Worm (Caenorhabditis elegans) whole organism, L1 larva: ENCODE measurements around the gene prp-40.
A peak's percentile ranks its signal among the peaks of the same experiment; 100 is the strongest.

Experiments used
- F16B12.6 ChIP-seq: fragments of 150-350 bp; optimal IDR thresholded peaks from 2 replicates; lab custom pipeline; 2014; ENCODE audit warnings: missing biosample characterization, missing genetic modification characterization
- alr-1 ChIP-seq: fragments of 200-800 bp; sonication (Bioruptor generic); optimal IDR thresholded peaks from 2 replicates; lab custom pipeline; 2018; ENCODE audit warnings: borderline replicate concordance, mild to moderate bottlenecking, missing genetic modification characterization, missing compliant biosample characterization
- blmp-1 ChIP-seq: fragments of 150-350 bp; optimal IDR thresholded peaks from 2 replicates; lab custom pipeline; 2014; ENCODE audit warnings: missing biosample characterization, missing genetic modification characterization
- dpl-1 ChIP-seq, 3 experiments: fragments of 150-350 bp in 2 of 3; sonication (generic microtip) in 1 of 3; optimal IDR thresholded peaks; 2 replicates each; lab custom pipeline; 2014 to 2017; ENCODE audit warnings: missing biosample characterization in 3 of 3, missing genetic modification characterization in 3 of 3, missing genetic modification reagents in 3 of 3
- efl-1 ChIP-seq, 4 experiments: fragments of 150-350 bp; optimal IDR thresholded peaks in 3 of 4; peaks in 1 of 4; 1 replicate in 1 of 4; 2 replicates in 3 of 4; lab custom pipeline; 2014; ENCODE audit warnings: missing biosample characterization in 2 of 4, missing genetic modification characterization in 2 of 4, missing genetic modification reagents in 2 of 4
- egl-13 ChIP-seq: sonication (generic microtip); optimal IDR thresholded peaks from 2 replicates; lab custom pipeline; 2016; ENCODE audit warnings: missing genotype, missing genetic modification reagents, missing genetic modification characterization, missing compliant biosample characterization
- egl-27 ChIP-seq, 2 experiments: fragments of 150-350 bp in 1 of 2; sonication (generic microtip); optimal IDR thresholded peaks; 3 replicates each; lab custom pipeline; 2017 to 2018; ENCODE audit warnings: missing biosample characterization in 2 of 2, missing genetic modification characterization in 2 of 2, missing genetic modification reagents in 2 of 2
- elt-3 ChIP-seq, 6 experiments: fragments of 150-350 bp in 1 of 6; sonication (generic microtip); optimal IDR thresholded peaks; 2 replicates each; lab custom pipeline; 2017 to 2018; ENCODE audit warnings: missing biosample characterization in 6 of 6, missing genetic modification characterization in 6 of 6, inconsistent platforms in 1 of 6
- ets-5 ChIP-seq: fragments of 200-800 bp; sonication (Bioruptor generic); IDR thresholded peaks from 2 replicates; pipeline ENCODE4 v1.3.6; 2022; ENCODE audit warnings: missing genetic modification characterization, missing compliant biosample characterization
- fkh-10 ChIP-seq: sonication (generic microtip); optimal IDR thresholded peaks from 2 replicates; lab custom pipeline; 2017; ENCODE audit warnings: missing biosample characterization, missing genetic modification reagents, missing genetic modification characterization
- fkh-4 ChIP-seq: sonication (generic microtip); optimal IDR thresholded peaks from 2 replicates; lab custom pipeline; 2016; ENCODE audit warnings: missing compliant biosample characterization, missing genetic modification characterization, borderline replicate concordance
- fkh-8 ChIP-seq: sonication (generic microtip); optimal IDR thresholded peaks from 2 replicates; lab custom pipeline; 2016; ENCODE audit warnings: mild to moderate bottlenecking, missing genetic modification characterization, missing compliant biosample characterization
- grh-1 ChIP-seq: fragments of 200-800 bp; sonication (Bioruptor generic); IDR thresholded peaks from 2 replicates; pipeline ENCODE4 v1.3.6; 2022; ENCODE audit warnings: missing genetic modification reagents, missing genetic modification characterization, missing compliant biosample characterization
- irx-1 ChIP-seq: sonication (generic microtip); optimal IDR thresholded peaks from 2 replicates; lab custom pipeline; 2016; ENCODE audit warnings: missing genetic modification characterization, missing compliant biosample characterization
- jun-1 ChIP-seq: fragments of 150-350 bp; optimal IDR thresholded peaks from 2 replicates; lab custom pipeline; 2014; ENCODE audit warnings: missing biosample characterization, missing genetic modification reagents, missing genetic modification characterization
- lin-13 ChIP-seq: fragments of 150-350 bp; optimal IDR thresholded peaks from 2 replicates; lab custom pipeline; 2014; ENCODE audit warnings: missing biosample characterization, missing genetic modification reagents, missing genetic modification characterization
- lin-15B ChIP-seq: fragments of 150-350 bp; sonication (generic microtip); optimal IDR thresholded peaks from 3 replicates; lab custom pipeline; 2014; ENCODE audit warnings: missing biosample characterization, missing genetic modification characterization
- lin-35 ChIP-seq, 2 experiments: fragments of 150-350 bp; optimal IDR thresholded peaks; 2 replicates each; lab custom pipeline; 2014; ENCODE audit warnings: missing biosample characterization in 2 of 2, missing genetic modification characterization in 2 of 2, missing genetic modification reagents in 2 of 2
- lsy-2 ChIP-seq, 2 experiments: fragments of 150-350 bp; optimal IDR thresholded peaks; 2 replicates each; lab custom pipeline; 2014; ENCODE audit warnings: missing biosample characterization in 2 of 2, missing genetic modification characterization in 2 of 2
- mab-9 ChIP-seq: fragments of 200-800 bp; sonication (Bioruptor generic); IDR thresholded peaks from 2 replicates; pipeline ENCODE4 v1.3.6; 2022; ENCODE audit warnings: missing genetic modification reagents, missing genetic modification characterization, missing compliant biosample characterization
- mdl-1 ChIP-seq, 2 experiments: fragments of 150-350 bp; optimal IDR thresholded peaks; 2 replicates each; lab custom pipeline; 2014 to 2017; ENCODE audit warnings: missing biosample characterization in 2 of 2, missing genetic modification characterization in 2 of 2, inconsistent platforms in 1 of 2
- mef-2 ChIP-seq: fragments of 150-350 bp; optimal IDR thresholded peaks from 2 replicates; lab custom pipeline; 2014; ENCODE audit warnings: missing biosample characterization, missing genetic modification characterization
- mep-1 ChIP-seq: fragments of 150-350 bp; optimal IDR thresholded peaks from 2 replicates; lab custom pipeline; 2014; ENCODE audit warnings: missing biosample characterization, missing genetic modification characterization
- nhr-12 ChIP-seq: sonication (generic microtip); optimal IDR thresholded peaks from 2 replicates; lab custom pipeline; 2017; ENCODE audit warnings: missing biosample characterization, missing genetic modification characterization
- nhr-19 ChIP-seq: fragments of 200-800 bp; sonication (Bioruptor generic); conservative IDR thresholded peaks from 2 replicates; pipeline ENCODE4 v1.3.6; 2022; ENCODE audit warnings: missing genetic modification characterization, missing compliant biosample characterization
- nhr-20 ChIP-seq: sonication (generic microtip); optimal IDR thresholded peaks from 2 replicates; lab custom pipeline; 2016; ENCODE audit warnings: mild to moderate bottlenecking, missing genetic modification characterization, missing compliant biosample characterization
- nhr-237 ChIP-seq: fragments of 150-350 bp; optimal IDR thresholded peaks from 2 replicates; lab custom pipeline; 2014; ENCODE audit warnings: missing biosample characterization, missing genetic modification characterization
- nhr-76 ChIP-seq: sonication (generic microtip); optimal IDR thresholded peaks from 2 replicates; lab custom pipeline; 2017; ENCODE audit warnings: missing biosample characterization, missing genetic modification characterization
- nhr-77 ChIP-seq: fragments of 150-350 bp; optimal IDR thresholded peaks from 2 replicates; lab custom pipeline; 2014; ENCODE audit warnings: missing biosample characterization, missing genetic modification characterization
- nhr-85 ChIP-seq: sonication (generic microtip); peaks from one replicate; lab custom pipeline; 2016; ENCODE audit warnings: missing genetic modification characterization, inconsistent platforms, missing compliant biosample characterization
- pqm-1 ChIP-seq: sonication (generic microtip); optimal IDR thresholded peaks from 3 replicates; lab custom pipeline; 2017; ENCODE audit warnings: missing biosample characterization, missing genetic modification characterization
- rnt-1 ChIP-seq: sonication (generic microtip); optimal IDR thresholded peaks from 2 replicates; lab custom pipeline; 2016; ENCODE audit warnings: mild to moderate bottlenecking, missing genetic modification characterization, moderate library complexity, missing compliant biosample characterization
- snu-23 ChIP-seq: sonication (generic microtip); optimal IDR thresholded peaks from 2 replicates; lab custom pipeline; 2016; ENCODE audit warnings: missing genetic modification characterization, missing compliant biosample characterization
- sox-4 ChIP-seq: sonication (generic microtip); optimal IDR thresholded peaks from 2 replicates; lab custom pipeline; 2016; ENCODE audit warnings: missing genetic modification characterization, missing compliant biosample characterization
- sup-37 ChIP-seq: fragments of 200-800 bp; sonication (Bioruptor generic); optimal IDR thresholded peaks from 2 replicates; lab custom pipeline; 2018; ENCODE audit warnings: mild to moderate bottlenecking, missing genetic modification characterization, missing compliant biosample characterization
- tbx-2 ChIP-seq: sonication (generic microtip); optimal IDR thresholded peaks from 2 replicates; lab custom pipeline; 2016; ENCODE audit warnings: missing genetic modification characterization, missing compliant biosample characterization
- unc-130 ChIP-seq: fragments of 150-350 bp; optimal IDR thresholded peaks from 2 replicates; lab custom pipeline; 2017; ENCODE audit warnings: missing biosample characterization, missing genetic modification characterization, inconsistent platforms
- unc-98 ChIP-seq: fragments of 200-800 bp; sonication (Bioruptor generic); IDR thresholded peaks from 2 replicates; pipeline ENCODE4 v1.3.6; 2022; ENCODE audit warnings: missing genetic modification characterization, missing compliant biosample characterization
- vab-15 ChIP-seq: sonication (generic microtip); optimal IDR thresholded peaks from 2 replicates; lab custom pipeline; 2017; ENCODE audit warnings: missing genotype, mild to moderate bottlenecking, missing genetic modification characterization, missing compliant biosample characterization
- zip-4 ChIP-seq: fragments of 200-800 bp; sonication (Bioruptor generic); optimal IDR thresholded peaks from 2 replicates; lab custom pipeline; 2018; ENCODE audit warnings: mild to moderate bottlenecking, missing genetic modification characterization, moderate library complexity, missing compliant biosample characterization

The prp-40 gene

ce11 chrIII:9528824-9529223 is 6.9 kb downstream of the prp-40 start, which contains the start of gene ZK1098.2 (continued):
- TF ChIP-seq rnt-1, result no peak
- no peak for TF ChIP-seq nhr-77
- TF ChIP-seq mef-2 (tag; lab: Kevin White, UChicago), result no peak
- TF ChIP-seq lin-15B (tag; lab: Kevin White, UChicago), result no peak
- TF ChIP-seq nhr-20 (tag; lab: Kevin White, UChicago), result no peak
- no peak for TF ChIP-seq unc-98 (GFP tag; lab: Robert Waterston, UW)
- TF ChIP-seq fkh-10 (GFP tag; lab: Kevin White, UChicago), result no peak
- no peak for TF ChIP-seq fkh-8 (tag; lab: Kevin White, UChicago)
- TF ChIP-seq F16B12.6, result peak; percentile 80
- TF ChIP-seq sup-37 (GFP tag; lab: Kevin White, UChicago), result no peak
- TF ChIP-seq, all 84 proteins: peak for 11

- TF ChIP-seq mef-2 (tag; lab: Kevin White, UChicago) (no peak), fkh-4 (tag; lab: Kevin White, UChicago) (no peak), egl-13 (no peak), lin-35 (GFP tag; optimal IDR thresholded peaks at IDR 0.05; lab: Kevin White, UChicago) (peak in 1 of 2 experiments; percentile 12), mab-9 (GFP tag; lab: Robert Waterston, UW) (no peak), vab-15 (no peak), nhr-85 (no peak), nhr-12 (tag; lab: Kevin White, UChicago) (no peak), mdl-1 (tag; optimal IDR thresholded peaks at IDR 0.05; lab: Kevin White, UChicago) (no peak), unc-130 (tag; lab: Kevin White, UChicago) (no peak), nhr-19 (no peak), pqm-1 (no peak), nhr-76 (tag; lab: Kevin White, UChicago) (no peak), dpl-1 (GFP tag; optimal IDR thresholded peaks at IDR 0.05; lab: Kevin White, UChicago) (peak in 2 of 3 experiments; percentile 9 to 45), blmp-1 (tag; lab: Kevin White, UChicago) (peak; percentile 15), irx-1 (tag; lab: Kevin White, UChicago) (no peak), rnt-1 (no peak), snu-23 (GFP tag; lab: Kevin White, UChicago) (no peak), nhr-237 (tag; lab: Kevin White, UChicago) (no peak), fkh-8 (tag; lab: Kevin White, UChicago) (no peak), lin-15B (tag; lab: Kevin White, UChicago) (no peak), alr-1 (tag; lab: Kevin White, UChicago) (no peak), lsy-2 (tag; optimal IDR thresholded peaks at IDR 0.05; lab: Kevin White, UChicago) (peak; percentile 18 to 60), ets-5 (GFP tag; lab: Robert Waterston, UW) (no peak), zip-4 (GFP tag; lab: Kevin White, UChicago) (no peak), jun-1 (tag; lab: Kevin White, UChicago) (no peak), tbx-2 (tag; lab: Kevin White, UChicago) (no peak), efl-1 (optimal IDR thresholded peaks at IDR 0.05; lab: Kevin White, UChicago) (peak; percentile 12 to 24), efl-1 (GFP tag; optimal IDR thresholded peaks at IDR 0.05 in 1 of 2; lab: Kevin White, UChicago) (peak in 1 of 2 experiments; percentile 14), lin-13 (no peak), egl-27 (tag; optimal IDR thresholded peaks at IDR 0.05; lab: Kevin White, UChicago) (no peak), mep-1 (tag; lab: Kevin White, UChicago) (peak; percentile 49), elt-3 (tag; optimal IDR thresholded peaks at IDR 0.05; lab: Kevin White, UChicago) (no peak), grh-1 (GFP tag; lab: Robert Waterston, UW) (no peak), sox-4 (tag; lab: Kevin White, UChicago) (no peak), nhr-20 (tag; lab: Kevin White, UChicago) (no peak)
These were observed 16.8 kb downstream of the prp-40 start, which contains the start of gene ZK1098.3 for ce11 chrIII:9538655-9539155. Gene ZK1098.3 (minus strand): TSS chrIII:9538705.
